Fruit fly (Drosophila melanogaster) whole organism, embryonic: ENCODE data around the gene brun.

ENCODE experiments used
- Bdp1 ChIP-seq: fragments of 200-800 bp; sonication (Bioruptor generic); optimal IDR thresholded peaks from 3 replicates; lab custom pipeline; 2016; ENCODE audit warnings: missing biosample characterization, missing genetic modification characterization
- CG10267 ChIP-seq: fragments of 200-800 bp; sonication (Bioruptor generic); optimal IDR thresholded peaks from 2 replicates; lab custom pipeline; 2018; ENCODE audit warnings: missing biosample characterization, mild to moderate bottlenecking, missing genetic modification characterization, moderate library complexity
- CG12299 ChIP-seq: fragments of 200-800 bp; sonication (Bioruptor generic); optimal IDR thresholded peaks from 2 replicates; lab custom pipeline; 2018; ENCODE audit warnings: missing biosample characterization, mild to moderate bottlenecking, missing genetic modification characterization
- CG15514 ChIP-seq: fragments of 200-800 bp; sonication (Bioruptor generic); optimal IDR thresholded peaks from 3 replicates; lab custom pipeline; 2017; ENCODE audit warnings: missing biosample characterization, missing genetic modification characterization, mild to moderate bottlenecking, moderate library complexity, missing genetic modification reagents
- CG1602 ChIP-seq: fragments of 200-800 bp; sonication (Bioruptor generic); optimal IDR thresholded peaks from 3 replicates; lab custom pipeline; 2016; ENCODE audit warnings: missing biosample characterization, missing genetic modification characterization
- CG17186 ChIP-seq: fragments of 200-800 bp; sonication (Bioruptor generic); optimal IDR thresholded peaks from 3 replicates; lab custom pipeline; 2017; ENCODE audit warnings: missing biosample characterization, missing genetic modification reagents, missing genetic modification characterization
- CG17328 ChIP-seq: fragments of 200-800 bp; sonication (Bioruptor generic); IDR thresholded peaks from 2 replicates; pipeline ENCODE4 v1.3.6; 2022; ENCODE audit warnings: missing biosample characterization, missing genetic modification characterization
- CG18262 ChIP-seq: fragments of 200-800 bp; optimal IDR thresholded peaks from 3 replicates; lab custom pipeline; 2019; ENCODE audit warnings: missing biosample characterization, mild to moderate bottlenecking, missing genetic modification characterization, moderate library complexity
- CG18764 ChIP-seq: fragments of 200-800 bp; sonication (Bioruptor generic); optimal IDR thresholded peaks from 3 replicates; lab custom pipeline; 2016; ENCODE audit warnings: missing biosample characterization, missing genetic modification characterization
- CG3065 ChIP-seq: fragments of 200-800 bp; sonication (Bioruptor generic); optimal IDR thresholded peaks from 2 replicates; lab custom pipeline; 2016; ENCODE audit warnings: missing biosample characterization, missing genetic modification characterization
- CG3407 ChIP-seq: fragments of 200-800 bp; sonication (Bioruptor generic); optimal IDR thresholded peaks from 2 replicates; lab custom pipeline; 2018; ENCODE audit warnings: missing biosample characterization, mild to moderate bottlenecking, missing genetic modification characterization
- CG6654 ChIP-seq: fragments of 200-800 bp; sonication (Bioruptor generic); optimal IDR thresholded peaks from 2 replicates; lab custom pipeline; 2017; ENCODE audit warnings: missing biosample characterization, mild to moderate bottlenecking, missing genetic modification characterization
- CG9437 ChIP-seq: fragments of 200-800 bp; sonication (Bioruptor generic); optimal IDR thresholded peaks from 2 replicates; lab custom pipeline; 2018; ENCODE audit warnings: missing biosample characterization, mild to moderate bottlenecking, missing genetic modification characterization
- Deaf1 ChIP-seq: fragments of 200-800 bp; optimal IDR thresholded peaks from 3 replicates; lab custom pipeline; 2019; ENCODE audit warnings: missing biosample characterization, mild to moderate bottlenecking, missing genetic modification characterization, moderate library complexity
- Dfd ChIP-seq, 2 experiments: fragments of >200 bp; optimal IDR thresholded peaks; 2 replicates each; lab custom pipeline; 2017; ENCODE audit warnings: missing biosample characterization in 2 of 2, missing genetic modification characterization in 2 of 2
- Dip3 ChIP-seq: fragments of 200-800 bp; sonication (Bioruptor generic); optimal IDR thresholded peaks from 3 replicates; lab custom pipeline; 2016; ENCODE audit warnings: missing biosample characterization, missing genetic modification characterization
- E2f1 ChIP-seq: fragments of 200-800 bp; sonication (Bioruptor generic); IDR thresholded peaks from 2 replicates; pipeline ENCODE4 v1.3.6; 2022; ENCODE audit warnings: missing biosample characterization, missing genetic modification characterization
- HmgZ ChIP-seq: fragments of 200-800 bp; sonication (Bioruptor generic); optimal IDR thresholded peaks from 2 replicates; lab custom pipeline; 2018; ENCODE audit warnings: missing biosample characterization, mild to moderate bottlenecking, missing genetic modification characterization
- Hr51 ChIP-seq, 2 experiments: fragments of 200-800 bp; sonication (Bioruptor generic); optimal IDR thresholded peaks; 2 replicates in 1 of 2; 3 replicates in 1 of 2; lab custom pipeline; 2016 to 2018; ENCODE audit warnings: missing biosample characterization in 2 of 2, missing genetic modification characterization in 2 of 2, mild to moderate bottlenecking in 1 of 2, moderate library complexity in 1 of 2
- Jarid2 ChIP-seq: fragments of 200-800 bp; sonication (Bioruptor generic); optimal IDR thresholded peaks from 3 replicates; lab custom pipeline; 2017; ENCODE audit warnings: mild to moderate bottlenecking, missing biosample characterization, missing genetic modification reagents, missing genetic modification characterization
- Med ChIP-seq: fragments of 200-800 bp; sonication (Bioruptor generic); peaks from one replicate; lab custom pipeline; 2016; ENCODE audit warnings: missing biosample characterization, missing genetic modification characterization, mild to moderate bottlenecking, inconsistent platforms, moderate library complexity
- Pdp1 ChIP-seq, 2 experiments: fragments of 200-800 bp; sonication (Bioruptor generic); optimal IDR thresholded peaks; 3 replicates each; lab custom pipeline; 2016; ENCODE audit warnings: missing biosample characterization in 2 of 2, missing genetic modification characterization in 2 of 2, mild to moderate bottlenecking in 1 of 2, moderate library complexity in 1 of 2
- Sox102F ChIP-seq: fragments of 200-800 bp; sonication (Bioruptor generic); optimal IDR thresholded peaks from 2 replicates; lab custom pipeline; 2018; ENCODE audit warnings: missing biosample characterization, mild to moderate bottlenecking, missing genetic modification characterization, moderate library complexity
- Spps ChIP-seq: fragments of 200-800 bp; sonication (Bioruptor generic); optimal IDR thresholded peaks from 2 replicates; lab custom pipeline; 2018; ENCODE audit warnings: missing biosample characterization, mild to moderate bottlenecking, missing genetic modification characterization
- Sry-β ChIP-seq: fragments of 200-800 bp; sonication (Bioruptor generic); optimal IDR thresholded peaks from 2 replicates; lab custom pipeline; 2018; ENCODE audit warnings: missing biosample characterization, mild to moderate bottlenecking, missing genetic modification characterization, moderate library complexity
- Sry-δ ChIP-seq: fragments of 200-800 bp; sonication (Bioruptor generic); optimal IDR thresholded peaks from 2 replicates; lab custom pipeline; 2016; ENCODE audit warnings: missing biosample characterization, missing genetic modification characterization
- al ChIP-seq: fragments of 200-800 bp; sonication (Bioruptor generic); IDR thresholded peaks from 2 replicates; pipeline ENCODE4 v1.3.6; 2022; ENCODE audit warnings: missing biosample characterization, missing genetic modification characterization
- az2 ChIP-seq: fragments of 200-800 bp; sonication (Bioruptor generic); optimal IDR thresholded peaks from 3 replicates; lab custom pipeline; 2016; ENCODE audit warnings: missing biosample characterization, missing genetic modification characterization
- br ChIP-seq: fragments of >200 bp; optimal IDR thresholded peaks from 2 replicates; lab custom pipeline; 2017
- dan ChIP-seq: fragments of 200-800 bp; sonication (Bioruptor generic); IDR thresholded peaks from 2 replicates; pipeline ENCODE4 v1.3.6; 2022; ENCODE audit warnings: missing biosample characterization, missing genetic modification characterization
- emc ChIP-seq: fragments of 200-800 bp; sonication (Bioruptor generic); optimal IDR thresholded peaks from 2 replicates; lab custom pipeline; 2016; ENCODE audit warnings: missing biosample characterization, missing genetic modification characterization
- ems ChIP-seq: fragments of 200-800 bp; sonication (Bioruptor generic); optimal IDR thresholded peaks from 3 replicates; lab custom pipeline; 2016; ENCODE audit warnings: missing biosample characterization, missing genetic modification characterization
- eyg ChIP-seq: fragments of 200-800 bp; sonication (Bioruptor generic); optimal IDR thresholded peaks from 3 replicates; lab custom pipeline; 2016; ENCODE audit warnings: missing biosample characterization, missing genetic modification characterization
- gcm2 ChIP-seq: fragments of 200-800 bp; sonication (Bioruptor generic); optimal IDR thresholded peaks from 2 replicates; lab custom pipeline; 2016; ENCODE audit warnings: missing biosample characterization, missing genetic modification characterization
- inv ChIP-seq: fragments of 200-800 bp; sonication (Bioruptor generic); IDR thresholded peaks from 2 replicates; pipeline ENCODE4 v1.3.6; 2022; ENCODE audit warnings: missing biosample characterization, missing genetic modification characterization; ENCODE audit not compliant: partially characterized antibody
- jumu ChIP-seq: fragments of 200-800 bp; sonication (Bioruptor generic); optimal IDR thresholded peaks from 3 replicates; lab custom pipeline; 2016; ENCODE audit warnings: missing biosample characterization, missing genetic modification characterization
- kay ChIP-seq: fragments of 200-800 bp; sonication (Bioruptor generic); optimal IDR thresholded peaks from 2 replicates; lab custom pipeline; 2016; ENCODE audit warnings: missing biosample characterization, missing genetic modification characterization
- lilli ChIP-seq: fragments of 200-800 bp; sonication (Bioruptor generic); optimal IDR thresholded peaks from 3 replicates; lab custom pipeline; 2016; ENCODE audit warnings: missing biosample characterization, missing genetic modification characterization
- lmd ChIP-seq: fragments of 200-800 bp; sonication (Bioruptor generic); IDR thresholded peaks from 2 replicates; pipeline ENCODE4 v1.3.6; 2022; ENCODE audit warnings: missing biosample characterization, missing genetic modification characterization
- luna ChIP-seq: fragments of 200-800 bp; sonication (Bioruptor generic); optimal IDR thresholded peaks from 2 replicates; lab custom pipeline; 2016; ENCODE audit warnings: missing biosample characterization, missing genetic modification characterization
- mirr ChIP-seq: fragments of 200-800 bp; sonication (Bioruptor generic); optimal IDR thresholded peaks from 3 replicates; lab custom pipeline; 2018; ENCODE audit warnings: missing biosample characterization, mild to moderate bottlenecking, missing genetic modification characterization
- nerfin-2 ChIP-seq: fragments of 200-800 bp; sonication (Bioruptor generic); IDR thresholded peaks from 2 replicates; pipeline ENCODE4 v1.3.6; 2022; ENCODE audit warnings: missing biosample characterization, missing genetic modification characterization; ENCODE audit not compliant: partially characterized antibody
- odd ChIP-seq: fragments of 200-800 bp; sonication (Bioruptor generic); optimal IDR thresholded peaks from 2 replicates; lab custom pipeline; 2017; ENCODE audit warnings: missing biosample characterization, mild to moderate bottlenecking, missing genetic modification characterization
- peb ChIP-seq: fragments of 200-800 bp; sonication (Bioruptor generic); IDR thresholded peaks from 2 replicates; pipeline ENCODE4 v1.3.6; 2022; ENCODE audit warnings: missing biosample characterization, missing genetic modification characterization
- row ChIP-seq: fragments of 200-800 bp; sonication (Bioruptor generic); IDR thresholded peaks from 3 replicates; pipeline ENCODE4 v1.3.6; 2022; ENCODE audit warnings: missing biosample characterization, missing genetic modification characterization
- slbo ChIP-seq: fragments of 200-800 bp; sonication (Bioruptor generic); IDR thresholded peaks from 2 replicates; pipeline ENCODE4 v1.3.6; 2022; ENCODE audit warnings: missing biosample characterization, missing genetic modification characterization
- slou ChIP-seq: fragments of 200-800 bp; sonication (Bioruptor generic); optimal IDR thresholded peaks from 3 replicates; lab custom pipeline; 2016; ENCODE audit warnings: missing biosample characterization, missing genetic modification characterization
- sob ChIP-seq: fragments of 200-800 bp; sonication (Bioruptor generic); IDR thresholded peaks from 2 replicates; pipeline ENCODE4 v1.3.6; 2022; ENCODE audit warnings: missing biosample characterization, missing genetic modification characterization
- sug ChIP-seq: fragments of 200-800 bp; optimal IDR thresholded peaks from 2 replicates; lab custom pipeline; 2019; ENCODE audit warnings: missing biosample characterization, mild to moderate bottlenecking, missing genetic modification characterization, moderate library complexity
- tx ChIP-seq: fragments of 200-800 bp; sonication (Bioruptor generic); optimal IDR thresholded peaks from 2 replicates; lab custom pipeline; 2016; ENCODE audit warnings: missing biosample characterization, missing genetic modification characterization
- wdn ChIP-seq: fragments of 200-800 bp; sonication (Bioruptor generic); IDR thresholded peaks from 2 replicates; pipeline ENCODE4 v1.3.6; 2022; ENCODE audit warnings: missing biosample characterization, missing genetic modification characterization
- zfh2 ChIP-seq: fragments of 200-800 bp; sonication (Bioruptor generic); optimal IDR thresholded peaks from 2 replicates; lab custom pipeline; 2016; ENCODE audit warnings: missing biosample characterization, missing genetic modification characterization

brun gene

dm6 chr2L:20675875-20676274 is 19.9 kb upstream of the brun start, which contains the start of the genes CG31678 and IKKepsilon (continued):
- TF ChIP-seq lmd (GFP tag; lab: Robert Waterston, UW) = no peak; the same call in 1 of the 2 replicates
- TF ChIP-seq Jarid2 = no peak
- no peak for TF ChIP-seq odd (GFP tag; lab: Kevin White, UChicago)
- no peak for TF ChIP-seq ems (GFP tag; lab: Kevin White, UChicago)
- TF ChIP-seq slbo (GFP tag; lab: Robert Waterston, UW) = peak; percentile 70
- TF ChIP-seq gcm2 (GFP tag; lab: Kevin White, UChicago) = no peak
- TF ChIP-seq br (lab: Kevin White, UChicago) = no peak
- TF ChIP-seq peb (GFP tag; lab: Robert Waterston, UW) = no peak
- TF ChIP-seq emc = no peak
- peak; percentile 76 for TF ChIP-seq Med
- TF ChIP-seq CG17328 (GFP tag; lab: Robert Waterston, UW) = 0 out of 2 replicates have a peak, but pooled peaks have one; percentile 15
- no peak for TF ChIP-seq jumu (GFP tag; lab: Kevin White, UChicago)
- peak; percentile 70 for TF ChIP-seq Sry-δ (GFP tag; lab: Kevin White, UChicago)
- peak; percentile 57 for TF ChIP-seq sob
- no peak for TF ChIP-seq slou (GFP tag; lab: Kevin White, UChicago)
- no peak for TF ChIP-seq CG6654 (GFP tag; lab: Kevin White, UChicago)
- TF ChIP-seq Dip3 (GFP tag; lab: Kevin White, UChicago) = no peak
- TF ChIP-seq nerfin-2 (GFP tag; lab: Robert Waterston, UW) = peak; percentile 97
- TF ChIP-seq kay = no peak
- peak; percentile 64 for TF ChIP-seq HmgZ (tag; lab: Kevin White, UChicago)
- TF ChIP-seq Dfd (GFP tag; optimal IDR thresholded peaks at IDR 0.05; lab: Kevin White, UChicago) = no peak
- TF ChIP-seq CG17186 = peak; percentile 78
- TF ChIP-seq az2 (GFP tag; lab: Kevin White, UChicago) = peak; percentile 33
- peak; percentile 88 for TF ChIP-seq inv (GFP tag; lab: Robert Waterston, UW)
- TF ChIP-seq tx = no peak
- no peak for TF ChIP-seq Deaf1 (tag; lab: Kevin White, UChicago)
- TF ChIP-seq Hr51 (GFP tag; optimal IDR thresholded peaks at IDR 0.05; lab: Kevin White, UChicago) = peak in 1 of 2 experiments; percentile 2
- peak; percentile 47 for TF ChIP-seq CG10267
- TF ChIP-seq E2f1 (GFP tag; lab: Robert Waterston, UW) = no peak
- TF ChIP-seq CG3407 (GFP tag; lab: Kevin White, UChicago) = no peak
- TF ChIP-seq al (GFP tag; lab: Robert Waterston, UW) = 0 out of 2 replicates have a peak, but pooled peaks have one; percentile 23
- TF ChIP-seq dan (GFP tag; lab: Robert Waterston, UW) = no peak
- no peak for TF ChIP-seq Spps
- TF ChIP-seq CG15514 = peak; percentile 58
- peak; percentile 37 for TF ChIP-seq zfh2 (GFP tag; lab: Kevin White, UChicago)
- TF ChIP-seq row (GFP tag; lab: Robert Waterston, UW) = peak; percentile 81
- TF ChIP-seq CG18764 = no peak
- peak; percentile 47 for TF ChIP-seq Sox102F
- peak; percentile 44 for TF ChIP-seq lilli
- TF ChIP-seq CG18262 = peak; percentile 35
- TF ChIP-seq wdn (GFP tag; lab: Robert Waterston, UW) = no peak
- peak; percentile 30 for TF ChIP-seq sug (tag; lab: Kevin White, UChicago)
- TF ChIP-seq CG3065 (GFP tag; lab: Kevin White, UChicago) = no peak
- no peak for TF ChIP-seq luna (GFP tag; lab: Kevin White, UChicago)
- no peak for TF ChIP-seq eyg (GFP tag; lab: Kevin White, UChicago)
- TF ChIP-seq Pdp1 (GFP tag; optimal IDR thresholded peaks at IDR 0.05; lab: Kevin White, UChicago) = peak; percentile 11 to 13
- TF ChIP-seq Sry-β = peak; percentile 88
- TF ChIP-seq CG1602 (GFP tag; lab: Kevin White, UChicago) = peak; percentile 45
- no peak for TF ChIP-seq Bdp1
- peak; percentile 21 for TF ChIP-seq CG12299 (tag; lab: Kevin White, UChicago)
- TF ChIP-seq mirr (GFP tag; lab: Kevin White, UChicago) = no peak
- TF ChIP-seq CG9437 (GFP tag; lab: Kevin White, UChicago) = no peak
